Worm (Caenorhabditis elegans) whole organism, L4 larva: ENCODE data around the gene bcl-11.

Experiments
- F26F4.8 ChIP-seq: fragments of 200-800 bp; sonication (Bioruptor generic); conservative IDR thresholded peaks from 2 replicates; pipeline ENCODE4 v1.3.6; 2022; ENCODE audit warnings: missing genetic modification characterization, missing compliant biosample characterization
- F37D6.2 ChIP-seq: sonication (generic microtip); optimal IDR thresholded peaks from 2 replicates; lab custom pipeline; 2016; ENCODE audit warnings: mild to moderate bottlenecking, missing genetic modification characterization, missing compliant biosample characterization
- F44E2.7 ChIP-seq: fragments of 200-800 bp; sonication (Bioruptor generic); IDR thresholded peaks from 2 replicates; pipeline ENCODE4 v2.1.2; 2022; ENCODE audit warnings: missing genetic modification characterization, missing compliant biosample characterization
- R02D3.7 ChIP-seq: fragments of 150-350 bp; sonication (generic microtip); optimal IDR thresholded peaks from 3 replicates; lab custom pipeline; 2014; ENCODE audit warnings: missing biosample characterization, missing genetic modification characterization
- T20F7.1 ChIP-seq: fragments of 200-800 bp; sonication (Bioruptor generic); optimal IDR thresholded peaks from 2 replicates; lab custom pipeline; 2018; ENCODE audit warnings: mild to moderate bottlenecking, missing genetic modification characterization, missing compliant biosample characterization
- Y105C5A.15 ChIP-seq: fragments of 200-800 bp; sonication (Bioruptor generic); IDR thresholded peaks from 2 replicates; pipeline ENCODE4 v1.3.6; 2022; ENCODE audit warnings: missing genetic modification characterization, missing compliant biosample characterization
- Y75B8A.6 ChIP-seq: fragments of 200-800 bp; sonication (Bioruptor generic); IDR thresholded peaks from 2 replicates; pipeline ENCODE4 v1.3.6; 2022; ENCODE audit warnings: missing genetic modification reagents, missing genetic modification characterization, missing compliant biosample characterization
- aha-1 ChIP-seq: fragments of 150-350 bp; peaks from one replicate; lab custom pipeline; 2014; ENCODE audit warnings: missing biosample characterization, missing genetic modification characterization
- aly-2 ChIP-seq: sonication (generic microtip); optimal IDR thresholded peaks from 2 replicates; lab custom pipeline; 2018; ENCODE audit warnings: missing biosample characterization, missing genetic modification characterization
- ama-1 ChIP-seq: fragments of 150-350 bp; optimal IDR thresholded peaks from 2 replicates; lab custom pipeline; 2014; ENCODE audit warnings: inconsistent platforms, mixed read lengths
- attf-4 ChIP-seq: sonication (generic microtip); optimal IDR thresholded peaks from 3 replicates; lab custom pipeline; 2017; ENCODE audit warnings: missing biosample characterization, missing genetic modification characterization
- ceh-20 ChIP-seq: fragments of 200-800 bp; sonication (Bioruptor generic); IDR thresholded peaks from 2 replicates; pipeline ENCODE4 v1.3.6; 2022; ENCODE audit warnings: missing genetic modification reagents, missing genetic modification characterization, missing compliant biosample characterization
- ceh-32 ChIP-seq: sonication (generic microtip); optimal IDR thresholded peaks from 2 replicates; lab custom pipeline; 2016; ENCODE audit warnings: mild to moderate bottlenecking, missing genetic modification characterization, missing compliant biosample characterization; ENCODE audit not compliant: poor library complexity
- ceh-44 ChIP-seq: fragments of 200-800 bp; sonication (Bioruptor generic); IDR thresholded peaks from 2 replicates; pipeline ENCODE4 v1.3.6; 2022; ENCODE audit warnings: missing genetic modification reagents, missing genetic modification characterization, missing compliant biosample characterization
- ceh-62 ChIP-seq: sonication (generic microtip); optimal IDR thresholded peaks from 2 replicates; lab custom pipeline; 2017; ENCODE audit warnings: missing biosample characterization, missing genetic modification characterization
- ces-1 ChIP-seq: fragments of 150-350 bp; sonication (generic microtip); optimal IDR thresholded peaks from 4 replicates; lab custom pipeline; 2014; ENCODE audit warnings: missing biosample characterization, missing genetic modification reagents, missing genetic modification characterization
- cey-2 ChIP-seq: sonication (generic microtip); optimal IDR thresholded peaks from 3 replicates; lab custom pipeline; 2017; ENCODE audit warnings: missing genetic modification characterization, mild to moderate bottlenecking, missing compliant biosample characterization, antibody characterized with exemption, borderline replicate concordance; ENCODE audit not compliant: insufficient read depth
- daf-12 ChIP-seq: fragments of 150-350 bp; optimal IDR thresholded peaks from 2 replicates; lab custom pipeline; 2014; ENCODE audit warnings: missing biosample characterization, missing genetic modification reagents, missing genetic modification characterization
- daf-8 ChIP-seq: fragments of 200-800 bp; sonication (Bioruptor generic); IDR thresholded peaks from 2 replicates; pipeline ENCODE4 v1.3.6; 2022; ENCODE audit warnings: missing genetic modification characterization, missing compliant biosample characterization
- egl-27 ChIP-seq: sonication (generic microtip); optimal IDR thresholded peaks from 3 replicates; lab custom pipeline; 2017; ENCODE audit warnings: missing biosample characterization, missing genetic modification reagents, missing genetic modification characterization
- egl-43 ChIP-seq: fragments of 200-800 bp; sonication (Bioruptor generic); IDR thresholded peaks from 2 replicates; pipeline ENCODE4 v1.3.6; 2022; ENCODE audit warnings: missing genetic modification reagents, missing genetic modification characterization, missing compliant biosample characterization
- fos-1 ChIP-seq: fragments of 150-350 bp; optimal IDR thresholded peaks from 2 replicates; lab custom pipeline; 2014; ENCODE audit warnings: missing biosample characterization, missing genetic modification characterization
- gei-8 ChIP-seq: fragments of 200-800 bp; sonication (Bioruptor generic); optimal IDR thresholded peaks from 2 replicates; lab custom pipeline; 2018; ENCODE audit warnings: mild to moderate bottlenecking, missing genetic modification characterization, missing compliant biosample characterization
- hmg-1.1 ChIP-seq: fragments of 200-800 bp; sonication (Bioruptor generic); IDR thresholded peaks from 2 replicates; pipeline ENCODE4 v1.3.6; 2022; ENCODE audit warnings: missing genetic modification reagents, missing genetic modification characterization, missing compliant biosample characterization
- lim-7 ChIP-seq: fragments of 200-800 bp; sonication (Bioruptor generic); IDR thresholded peaks from 2 replicates; pipeline ENCODE4 v1.3.6; 2022; ENCODE audit warnings: missing genetic modification characterization, missing compliant biosample characterization
- lin-15B ChIP-seq: fragments of 150-350 bp; sonication (generic microtip); optimal IDR thresholded peaks from 3 replicates; lab custom pipeline; 2014; ENCODE audit warnings: missing biosample characterization, missing genetic modification characterization
- lin-39 ChIP-seq: fragments of 150-350 bp; optimal IDR thresholded peaks from 2 replicates; lab custom pipeline; 2014; ENCODE audit warnings: missing biosample characterization, missing genetic modification reagents, missing genetic modification characterization
- lsy-2 ChIP-seq, 2 experiments: fragments of 150-350 bp in 1 of 2; sonication (generic microtip) in 1 of 2; optimal IDR thresholded peaks; 2 replicates each; lab custom pipeline; 2014 to 2017; ENCODE audit warnings: missing biosample characterization in 2 of 2, missing genetic modification characterization in 2 of 2
- madf-5 ChIP-seq, 2 experiments: fragments of 200-800 bp; sonication (Bioruptor generic); IDR thresholded peaks; 2 replicates each; pipeline ENCODE4 v1.3.6; 2022; ENCODE audit warnings: missing compliant biosample characterization in 2 of 2, missing genetic modification characterization in 2 of 2
- mep-1 ChIP-seq: fragments of 150-350 bp; sonication (generic microtip); optimal IDR thresholded peaks from 3 replicates; lab custom pipeline; 2014; ENCODE audit warnings: missing biosample characterization, missing genetic modification characterization
- mes-2 ChIP-seq: sonication (generic microtip); optimal IDR thresholded peaks from 2 replicates; lab custom pipeline; 2016; ENCODE audit warnings: missing genotype, mild to moderate bottlenecking, missing genetic modification characterization, missing compliant biosample characterization; ENCODE audit not compliant: poor library complexity, severe bottlenecking
- nhr-10 ChIP-seq: fragments of 150-350 bp; optimal IDR thresholded peaks from 2 replicates; lab custom pipeline; 2014; ENCODE audit warnings: missing biosample characterization, missing genetic modification characterization
- nhr-102 ChIP-seq: sonication (generic microtip); optimal IDR thresholded peaks from 2 replicates; lab custom pipeline; 2016; ENCODE audit warnings: mild to moderate bottlenecking, missing genetic modification characterization, moderate library complexity, missing compliant biosample characterization
- nhr-111 ChIP-seq: fragments of 200-800 bp; sonication (Bioruptor generic); optimal IDR thresholded peaks from 2 replicates; lab custom pipeline; 2018; ENCODE audit warnings: mild to moderate bottlenecking, missing genetic modification characterization, missing compliant biosample characterization
- nhr-28 ChIP-seq: fragments of 150-350 bp; optimal IDR thresholded peaks from 2 replicates; lab custom pipeline; 2014; ENCODE audit warnings: missing biosample characterization, missing genetic modification characterization
- nhr-42 ChIP-seq: fragments of 200-800 bp; sonication (Bioruptor generic); IDR thresholded peaks from 2 replicates; pipeline ENCODE4 v1.3.6; 2022; ENCODE audit warnings: missing genetic modification characterization, missing compliant biosample characterization
- nhr-6 ChIP-seq: fragments of 150-350 bp; optimal IDR thresholded peaks from 2 replicates; lab custom pipeline; 2014; ENCODE audit warnings: missing biosample characterization, missing genetic modification characterization
- php-3 ChIP-seq: fragments of 200-800 bp; sonication (Bioruptor generic); IDR thresholded peaks from 2 replicates; pipeline ENCODE4 v1.3.6; 2022; ENCODE audit warnings: missing genetic modification reagents, missing genetic modification characterization, missing compliant biosample characterization
- pqm-1 ChIP-seq: sonication (generic microtip); optimal IDR thresholded peaks from 2 replicates; lab custom pipeline; 2017; ENCODE audit warnings: missing biosample characterization, missing genetic modification characterization
- skn-1 ChIP-seq: fragments of 150-350 bp; optimal IDR thresholded peaks from 2 replicates; lab custom pipeline; 2014; ENCODE audit warnings: missing biosample characterization, missing genetic modification characterization
- snpc-1.2 ChIP-seq: fragments of 200-800 bp; sonication (Bioruptor generic); IDR thresholded peaks from 2 replicates; pipeline ENCODE4 v1.3.6; 2022; ENCODE audit warnings: missing genetic modification reagents, missing genetic modification characterization, missing compliant biosample characterization
- snpc-4 ChIP-seq: fragments of 150-350 bp; optimal IDR thresholded peaks from 2 replicates; lab custom pipeline; 2014; ENCODE audit warnings: missing biosample characterization, missing genetic modification characterization
- spr-3 ChIP-seq: fragments of 200-800 bp; sonication (Bioruptor generic); optimal IDR thresholded peaks from 2 replicates; lab custom pipeline; 2018; ENCODE audit warnings: mild to moderate bottlenecking, missing genetic modification characterization, missing compliant biosample characterization
- tag-97 ChIP-seq: fragments of 200-800 bp; sonication (Bioruptor generic); IDR thresholded peaks from 2 replicates; pipeline ENCODE4 v1.3.6; 2022; ENCODE audit warnings: missing genetic modification characterization, missing compliant biosample characterization
- tra-1 ChIP-seq: fragments of 200-800 bp; sonication (Bioruptor generic); IDR thresholded peaks from 2 replicates; pipeline ENCODE4 v1.3.6; 2022; ENCODE audit warnings: missing genetic modification reagents, missing genetic modification characterization, missing compliant biosample characterization
- unc-130 ChIP-seq: sonication (generic microtip); optimal IDR thresholded peaks from 2 replicates; lab custom pipeline; 2016; ENCODE audit warnings: missing genetic modification reagents, missing genetic modification characterization, missing compliant biosample characterization
- unc-39 ChIP-seq: sonication (generic microtip); optimal IDR thresholded peaks from 2 replicates; lab custom pipeline; 2017; ENCODE audit warnings: missing biosample characterization, missing genetic modification characterization
- unc-62 ChIP-seq, 3 experiments: fragments of 150-350 bp in 1 of 3; sonication (generic microtip); optimal IDR thresholded peaks in 2 of 3; peaks in 1 of 3; 1 replicate in 1 of 3; 2 replicates in 2 of 3; lab custom pipeline; 2014 to 2017; ENCODE audit warnings: missing biosample characterization in 3 of 3, missing genetic modification characterization in 3 of 3, missing genetic modification reagents in 3 of 3, missing genotype in 1 of 3
- vab-7 ChIP-seq: fragments of 200-800 bp; sonication (Bioruptor generic); IDR thresholded peaks from 2 replicates; pipeline ENCODE4 v1.3.6; 2022; ENCODE audit warnings: missing genetic modification reagents, missing genetic modification characterization, missing compliant biosample characterization
- zfp-3 ChIP-seq: fragments of 200-800 bp; sonication (Bioruptor generic); conservative IDR thresholded peaks from 2 replicates; pipeline ENCODE4 v1.3.6; 2022; ENCODE audit warnings: missing genetic modification reagents, missing genetic modification characterization, missing compliant biosample characterization
- zip-11 ChIP-seq: fragments of 200-800 bp; sonication (Bioruptor generic); IDR thresholded peaks from 2 replicates; pipeline ENCODE4 v1.3.6; 2022; ENCODE audit warnings: missing genetic modification characterization, missing compliant biosample characterization
- ztf-7 ChIP-seq: fragments of 150-350 bp; optimal IDR thresholded peaks from 2 replicates; lab custom pipeline; 2014; ENCODE audit warnings: missing biosample characterization, missing genetic modification characterization

The bcl-11 gene

ce11 chrV:6335226-6335625, 20.6 kb upstream of the bcl-11 start (continued):
- no peak for TF ChIP-seq ceh-32 (tag; lab: Kevin White, UChicago)
- TF ChIP-seq R02D3.7 (tag; lab: Kevin White, UChicago): no peak
- TF ChIP-seq fos-1 (tag; lab: Kevin White, UChicago): no peak
- TF ChIP-seq nhr-111 (GFP tag; lab: Kevin White, UChicago): peak; percentile 52
- TF ChIP-seq F44E2.7 (GFP tag; lab: Robert Waterston, UW): peak; percentile 93
- 0 out of 2 replicates have a peak, but pooled peaks have one; percentile 43 for TF ChIP-seq nhr-42 (GFP tag; lab: Robert Waterston, UW)
- no peak for TF ChIP-seq lsy-2 (tag; optimal IDR thresholded peaks at IDR 0.05; lab: Kevin White, UChicago)
- no peak for TF ChIP-seq daf-8 (GFP tag; lab: Robert Waterston, UW)
- TF ChIP-seq tra-1 (GFP tag; lab: Robert Waterston, UW): peak; percentile 73
- TF ChIP-seq attf-4 (tag; lab: Kevin White, UChicago): no peak
- TF ChIP-seq ama-1 (lab: Kevin White, UChicago): no peak
- no peak for TF ChIP-seq egl-27 (tag; lab: Kevin White, UChicago)
- peak; percentile 74; the same call in 1 of the 2 replicates for TF ChIP-seq F26F4.8 (GFP tag; lab: Robert Waterston, UW)
- no peak for TF ChIP-seq unc-130
- TF ChIP-seq aha-1 (tag; lab: Kevin White, UChicago): no peak
- TF ChIP-seq madf-5 (GFP tag; IDR thresholded peaks at IDR 0.05; lab: Robert Waterston, UW): peak; percentile 79 to 82
- TF ChIP-seq daf-12 (tag; lab: Kevin White, UChicago): no peak
- TF ChIP-seq gei-8 (GFP tag; lab: Kevin White, UChicago): peak; percentile 21
- TF ChIP-seq spr-3 (GFP tag; lab: Kevin White, UChicago): peak; percentile 15
- no peak for TF ChIP-seq ces-1
- TF ChIP-seq unc-62 (GFP tag; optimal IDR thresholded peaks at IDR 0.05 in 1 of 2; lab: Kevin White, UChicago): no peak
- TF ChIP-seq unc-62 (tag; optimal IDR thresholded peaks at IDR 0.05; lab: Kevin White, UChicago): no peak
- TF ChIP-seq Y75B8A.6 (GFP tag; lab: Robert Waterston, UW): peak; percentile 45; the same call in 1 of the 2 replicates
- TF ChIP-seq nhr-102 (tag; lab: Kevin White, UChicago): no peak
- peak; percentile 96 for TF ChIP-seq lim-7 (GFP tag; lab: Robert Waterston, UW)
- TF ChIP-seq mes-2 (tag; lab: Kevin White, UChicago): no peak
- TF ChIP-seq hmg-1.1: peak; percentile 49; the same call in 1 of the 2 replicates
- TF ChIP-seq ztf-7 (tag; lab: Kevin White, UChicago): no peak
- no peak for TF ChIP-seq cey-2
- TF ChIP-seq zfp-3 (GFP tag; lab: Robert Waterston, UW): peak; percentile 66; the same call in 1 of the 2 replicates
- no peak for TF ChIP-seq mep-1 (tag; lab: Kevin White, UChicago)
- TF ChIP-seq T20F7.1 (GFP tag; lab: Kevin White, UChicago): no peak
- no peak for TF ChIP-seq nhr-6 (tag; lab: Kevin White, UChicago)
- TF ChIP-seq lin-39: no peak
- TF ChIP-seq tag-97 (GFP tag; lab: Robert Waterston, UW): no peak
- peak; percentile 64; the same call in 1 of the 2 replicates for TF ChIP-seq php-3 (GFP tag; lab: Robert Waterston, UW)
- no peak for TF ChIP-seq zip-11 (GFP tag; lab: Robert Waterston, UW)
- no peak for TF ChIP-seq unc-39 (tag; lab: Kevin White, UChicago)
- no peak for TF ChIP-seq Y105C5A.15 (GFP tag; lab: Robert Waterston, UW)
- no peak for TF ChIP-seq snpc-4 (tag; lab: Kevin White, UChicago)
- TF ChIP-seq F37D6.2 (tag; lab: Kevin White, UChicago): no peak
- TF ChIP-seq ceh-20 (GFP tag; lab: Robert Waterston, UW): no peak
- no peak for TF ChIP-seq lin-15B (tag; lab: Kevin White, UChicago)
- peak; percentile 88 for TF ChIP-seq snpc-1.2 (GFP tag; lab: Robert Waterston, UW)
- TF ChIP-seq ceh-62 (tag; lab: Kevin White, UChicago): no peak
- no peak for TF ChIP-seq pqm-1 (tag; lab: Kevin White, UChicago)
- no peak for TF ChIP-seq skn-1 (tag; lab: Kevin White, UChicago)
- TF ChIP-seq nhr-10 (tag; lab: Kevin White, UChicago): no peak
- no peak for TF ChIP-seq nhr-28 (tag; lab: Kevin White, UChicago)
- peak; percentile 80 for TF ChIP-seq vab-7 (GFP tag; lab: Robert Waterston, UW)
- TF ChIP-seq aly-2: no peak
- TF ChIP-seq egl-43 (GFP tag; lab: Robert Waterston, UW): peak; percentile 95
- 0 out of 2 replicates have a peak, but pooled peaks have one; percentile 53 for TF ChIP-seq ceh-44 (GFP tag; lab: Robert Waterston, UW)
